Worm (Caenorhabditis elegans): Measurements from ENCODE around the gene sod-3.

Gene sod-3

DNA sequence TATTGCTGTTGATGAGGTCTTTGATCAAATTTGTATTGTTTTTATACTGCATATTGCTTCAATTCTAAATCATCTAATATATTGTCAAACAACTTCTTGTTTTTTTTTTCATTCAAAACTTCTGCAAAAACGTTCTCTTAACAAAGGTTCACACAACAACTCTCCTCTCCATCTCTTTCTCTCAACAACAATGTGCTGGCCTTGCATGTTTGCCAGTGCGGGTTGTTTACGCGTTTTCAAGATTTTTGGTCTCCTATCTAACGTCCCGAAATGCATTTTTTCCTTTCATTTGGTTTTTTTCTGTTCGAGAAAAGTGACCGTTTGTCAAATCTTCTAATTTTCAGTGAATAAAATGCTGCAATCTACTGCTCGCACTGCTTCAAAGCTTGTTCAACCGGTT lies at the start of gene sod-3:
Gene sod-3 (plus strand): TSS at position 338 of the 400 bp plus-strand sequence.
- TF ChIP-seq snpc-4 (tag; optimal IDR thresholded peaks at IDR 0.05) (no peak), unc-39 (tag; optimal IDR thresholded peaks at IDR 0.05) (no peak), ces-1 (GFP tag; optimal IDR thresholded peaks at IDR 0.05) (no peak), M03D4.4 (tag; optimal IDR thresholded peaks at IDR 0.05) (no peak), unc-120 (tag; optimal IDR thresholded peaks at IDR 0.05; ENCODE audit: poor library complexity, severe bottlenecking) (no peak), mep-1 (tag; optimal IDR thresholded peaks at IDR 0.05) (no peak), hlh-1 (tag; optimal IDR thresholded peaks at IDR 0.05) (no peak)

DNA sequence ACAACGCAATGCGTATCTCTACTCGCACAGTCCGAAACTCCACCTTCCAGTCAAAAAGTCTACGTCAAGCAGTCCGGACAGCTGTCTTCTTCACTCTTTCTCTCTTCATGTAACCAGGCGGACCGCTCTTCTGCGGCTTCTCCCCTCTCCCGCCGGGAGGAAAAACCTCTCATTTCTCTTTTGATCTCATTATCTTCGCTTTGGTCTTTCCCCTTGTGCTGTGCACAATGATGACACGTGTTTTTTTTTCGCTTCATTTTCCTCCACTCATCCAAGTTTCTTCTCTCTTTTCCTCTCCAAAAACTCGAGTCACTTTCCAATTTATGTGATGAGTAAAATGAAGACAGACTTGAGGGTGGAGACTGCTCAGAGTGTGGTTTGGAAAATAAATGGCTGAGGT lies 49.6 kb upstream of the sod-3 start, which contains the start of gene F35B3.7:
Gene F35B3.7 (minus strand): TSS at position 133 of the 400 bp plus-strand sequence.
- no peak for TF ChIP-seq ceh-39 (tag; optimal IDR thresholded peaks at IDR 0.05)
- TF ChIP-seq pha-4 (tag; optimal IDR thresholded peaks at IDR 0.05) = no peak
- no peak for TF ChIP-seq snpc-4 (tag; optimal IDR thresholded peaks at IDR 0.05)
- no peak for TF ChIP-seq nhr-237 (tag; optimal IDR thresholded peaks at IDR 0.05)
- no peak for TF ChIP-seq zip-8 (tag; optimal IDR thresholded peaks at IDR 0.05)
- TF ChIP-seq hlh-1 (tag; optimal IDR thresholded peaks at IDR 0.05) = peak; percentile 82
- no peak for TF ChIP-seq nhr-28 (tag; optimal IDR thresholded peaks at IDR 0.05)
- no peak for TF ChIP-seq lin-32 (GFP tag; optimal IDR thresholded peaks at IDR 0.05)
- TF ChIP-seq unc-39 (tag; optimal IDR thresholded peaks at IDR 0.05) = no peak
- no peak for TF ChIP-seq ceh-43 (GFP tag; optimal IDR thresholded peaks at IDR 0.05)
- peak; percentile 52 for TF ChIP-seq unc-120 (tag; optimal IDR thresholded peaks at IDR 0.05; ENCODE audit: poor library complexity, severe bottlenecking)

ce11 chrX:17045529-17045928 lies 47.0 kb upstream of the sod-3 start, which contains the start of gene C30G4.2:
Gene C30G4.2 (minus strand): TSS chrX:17045629.
- TF ChIP-seq lin-13 (tag; optimal IDR thresholded peaks at IDR 0.05) (no peak), unc-62 (GFP tag; optimal IDR thresholded peaks at IDR 0.05) (no peak), pha-4 (tag; optimal IDR thresholded peaks at IDR 0.05) (no peak), blmp-1 (tag; optimal IDR thresholded peaks at IDR 0.05) (no peak), zip-8 (tag; optimal IDR thresholded peaks at IDR 0.05) (no peak), ces-1 (GFP tag; optimal IDR thresholded peaks at IDR 0.05) (no peak), mls-2 (tag; optimal IDR thresholded peaks at IDR 0.05) (no peak), unc-120 (tag; optimal IDR thresholded peaks at IDR 0.05; ENCODE audit: poor library complexity, severe bottlenecking) (no peak), mab-5 (tag; optimal IDR thresholded peaks at IDR 0.05) (no peak), unc-39 (tag; optimal IDR thresholded peaks at IDR 0.05) (no peak)

- TF ChIP-seq nhr-76 (tag; optimal IDR thresholded peaks at IDR 0.05) = no peak
- TF ChIP-seq tbx-8 (GFP tag; optimal IDR thresholded peaks at IDR 0.05) = no peak
- TF ChIP-seq hlh-1 (tag; optimal IDR thresholded peaks at IDR 0.05) = no peak
- no peak for TF ChIP-seq mep-1 (tag; optimal IDR thresholded peaks at IDR 0.05)
- no peak for TF ChIP-seq nhr-28 (tag; optimal IDR thresholded peaks at IDR 0.05)
- TF ChIP-seq unc-39 (tag; optimal IDR thresholded peaks at IDR 0.05) = no peak
- TF ChIP-seq flh-1 (GFP tag; optimal IDR thresholded peaks at IDR 0.05) = no peak
- no peak for TF ChIP-seq snpc-4 (tag; optimal IDR thresholded peaks at IDR 0.05)
- TF ChIP-seq unc-62 (GFP tag; optimal IDR thresholded peaks at IDR 0.05) = no peak
- no peak for TF ChIP-seq mab-5 (tag; optimal IDR thresholded peaks at IDR 0.05)
- no peak for TF ChIP-seq nhr-237 (tag; optimal IDR thresholded peaks at IDR 0.05)
- no peak for TF ChIP-seq M03D4.4 (tag; optimal IDR thresholded peaks at IDR 0.05)
These were observed 38.4 kb upstream of the sod-3 start for ce11 chrX:17054121-17054520.

ce11 chrX:17055481-17055835 lies 37.1 kb upstream of the sod-3 start, which contains the start of gene gcy-11:
Gene gcy-11 (minus strand): TSS chrX:17055581.
- TF ChIP-seq nhr-2 (tag; optimal IDR thresholded peaks at IDR 0.05) = no peak
- no peak for TF ChIP-seq elt-1 (tag; optimal IDR thresholded peaks at IDR 0.05; ENCODE audit: borderline replicate concordance, insufficient read depth)
- TF ChIP-seq blmp-1 (tag; optimal IDR thresholded peaks at IDR 0.05) = no peak
- no peak for TF ChIP-seq nhr-12 (tag; optimal IDR thresholded peaks at IDR 0.05)
- no peak for TF ChIP-seq elt-3 (tag; optimal IDR thresholded peaks at IDR 0.05)
- TF ChIP-seq flh-1 (GFP tag; optimal IDR thresholded peaks at IDR 0.05) = no peak
- no peak for TF ChIP-seq mab-5 (tag; optimal IDR thresholded peaks at IDR 0.05)
- TF ChIP-seq hlh-1 (tag; optimal IDR thresholded peaks at IDR 0.05) = no peak
- TF ChIP-seq bed-3 (GFP tag; optimal IDR thresholded peaks at IDR 0.05) = no peak
- TF ChIP-seq ztf-11 (tag; optimal IDR thresholded peaks at IDR 0.05) = no peak
- TF ChIP-seq ceh-83 (GFP tag; optimal IDR thresholded peaks at IDR 0.05) = no peak
- no peak for TF ChIP-seq unc-120 (tag; optimal IDR thresholded peaks at IDR 0.05; ENCODE audit: poor library complexity, severe bottlenecking)
- no peak for TF ChIP-seq M03D4.4 (tag; optimal IDR thresholded peaks at IDR 0.05)
- TF ChIP-seq mep-1 (tag; optimal IDR thresholded peaks at IDR 0.05) = no peak
- no peak for TF ChIP-seq pha-4 (tag; optimal IDR thresholded peaks at IDR 0.05)
- TF ChIP-seq lin-32 (GFP tag; optimal IDR thresholded peaks at IDR 0.05) = no peak
- no peak for TF ChIP-seq sptf-1 (tag; optimal IDR thresholded peaks at IDR 0.05)
- no peak for TF ChIP-seq ces-1 (GFP tag; optimal IDR thresholded peaks at IDR 0.05)
